Worm (Caenorhabditis elegans) whole organism, young adult: ENCODE measurements around the gene F01E11.20.

Experiments
- C06A6.2 ChIP-seq: fragments of 200-800 bp; sonication (Bioruptor generic); conservative IDR thresholded peaks from 2 replicates; pipeline ENCODE4 v1.3.6; 2022; ENCODE audit warnings: missing genetic modification characterization, missing compliant biosample characterization
- D2030.7 ChIP-seq: fragments of 200-800 bp; sonication (Bioruptor generic); IDR thresholded peaks from 2 replicates; pipeline ENCODE4 v1.3.6; 2022; ENCODE audit warnings: missing genetic modification reagents, missing genetic modification characterization, missing compliant biosample characterization
- F10E7.11 ChIP-seq: sonication (generic microtip); optimal IDR thresholded peaks from 2 replicates; lab custom pipeline; 2017; ENCODE audit warnings: mild to moderate bottlenecking, missing genetic modification characterization, moderate library complexity, missing compliant biosample characterization
- F22D6.2 ChIP-seq: sonication (generic microtip); optimal IDR thresholded peaks from 2 replicates; lab custom pipeline; 2016; ENCODE audit warnings: mild to moderate bottlenecking, missing genetic modification characterization, missing compliant biosample characterization
- F23B12.7 ChIP-seq: sonication (generic microtip); optimal IDR thresholded peaks from 2 replicates; lab custom pipeline; 2017; ENCODE audit warnings: missing genetic modification characterization, mild to moderate bottlenecking, missing compliant biosample characterization, antibody characterized with exemption, moderate library complexity; ENCODE audit not compliant: insufficient read depth
- F52B5.7 ChIP-seq: sonication (generic microtip); optimal IDR thresholded peaks from 2 replicates; lab custom pipeline; 2016; ENCODE audit warnings: mild to moderate bottlenecking, missing genetic modification characterization, missing compliant biosample characterization
- Y56A3A.18 ChIP-seq: fragments of 200-800 bp; sonication (Bioruptor generic); IDR thresholded peaks from 2 replicates; pipeline ENCODE4 v1.3.6; 2022; ENCODE audit warnings: missing genetic modification reagents, missing genetic modification characterization, missing compliant biosample characterization
- Y95B8A.8 ChIP-seq: fragments of 200-800 bp; sonication (Bioruptor generic); IDR thresholded peaks from 2 replicates; pipeline ENCODE4 v1.3.6; 2022; ENCODE audit warnings: missing genetic modification reagents, missing genetic modification characterization, missing compliant biosample characterization
- ZK185.1 ChIP-seq: sonication (generic microtip); optimal IDR thresholded peaks from 2 replicates; lab custom pipeline; 2016; ENCODE audit warnings: mild to moderate bottlenecking, missing genetic modification characterization, missing compliant biosample characterization; ENCODE audit not compliant: poor library complexity, severe bottlenecking
- akir-1 ChIP-seq: fragments of 200-800 bp; sonication (Bioruptor generic); optimal IDR thresholded peaks from 2 replicates; lab custom pipeline; 2018; ENCODE audit warnings: mild to moderate bottlenecking, missing genetic modification characterization, moderate library complexity, missing compliant biosample characterization
- atf-7 ChIP-seq: sonication (generic microtip); optimal IDR thresholded peaks from 2 replicates; lab custom pipeline; 2017; ENCODE audit warnings: mild to moderate bottlenecking, missing genetic modification characterization, missing compliant biosample characterization
- athp-1 ChIP-seq: sonication (generic microtip); optimal IDR thresholded peaks from 2 replicates; lab custom pipeline; 2017; ENCODE audit warnings: mild to moderate bottlenecking, missing genetic modification characterization, missing compliant biosample characterization
- attf-6 ChIP-seq: fragments of 200-800 bp; sonication (Bioruptor generic); IDR thresholded peaks from 2 replicates; pipeline ENCODE4 v1.3.6; 2022; ENCODE audit warnings: missing genetic modification reagents, missing genetic modification characterization, missing compliant biosample characterization
- ccch-3 ChIP-seq: fragments of 200-800 bp; sonication (Bioruptor generic); optimal IDR thresholded peaks from 2 replicates; lab custom pipeline; 2018; ENCODE audit warnings: mild to moderate bottlenecking, missing genetic modification characterization, missing compliant biosample characterization
- ceh-100 ChIP-seq: fragments of 200-800 bp; sonication (Bioruptor generic); IDR thresholded peaks from 2 replicates; pipeline ENCODE4 v1.3.6; 2022; ENCODE audit warnings: missing genetic modification reagents, missing genetic modification characterization, missing compliant biosample characterization
- die-1 ChIP-seq: sonication (generic microtip); optimal IDR thresholded peaks from 2 replicates; lab custom pipeline; 2016; ENCODE audit warnings: missing genotype, mild to moderate bottlenecking, missing genetic modification characterization, missing compliant biosample characterization
- dox-1 ChIP-seq: fragments of 200-800 bp; sonication (Bioruptor generic); IDR thresholded peaks from 2 replicates; pipeline ENCODE4 v1.3.6; 2022; ENCODE audit warnings: missing genetic modification reagents, missing genetic modification characterization, missing compliant biosample characterization
- efl-1 ChIP-seq: fragments of 150-350 bp; optimal IDR thresholded peaks from 2 replicates; lab custom pipeline; 2014; ENCODE audit warnings: missing biosample characterization, missing genetic modification reagents, missing genetic modification characterization
- egrh-3 ChIP-seq: fragments of 200-800 bp; sonication (Bioruptor generic); IDR thresholded peaks from 2 replicates; pipeline ENCODE4 v1.3.6; 2022; ENCODE audit warnings: missing genetic modification reagents, missing genetic modification characterization, missing compliant biosample characterization
- ekl-4 ChIP-seq: fragments of 200-800 bp; sonication (Bioruptor generic); IDR thresholded peaks from 2 replicates; pipeline ENCODE4 v1.3.6; 2022; ENCODE audit warnings: missing genetic modification reagents, missing genetic modification characterization, missing compliant biosample characterization
- ets-4 ChIP-seq: fragments of 200-800 bp; sonication (Bioruptor generic); optimal IDR thresholded peaks from 2 replicates; lab custom pipeline; 2018; ENCODE audit warnings: mild to moderate bottlenecking, missing genetic modification characterization, missing compliant biosample characterization
- him-1 ChIP-seq: sonication (generic microtip); optimal IDR thresholded peaks from 2 replicates; lab custom pipeline; 2016; ENCODE audit warnings: missing genotype, missing genetic modification reagents, missing genetic modification characterization, missing compliant biosample characterization
- hmg-1.2 ChIP-seq: fragments of 200-800 bp; sonication (Bioruptor generic); IDR thresholded peaks from 2 replicates; pipeline ENCODE4 v1.3.6; 2022; ENCODE audit warnings: missing genetic modification reagents, missing genetic modification characterization, missing compliant biosample characterization
- hmg-20 ChIP-seq: fragments of 200-800 bp; sonication (Bioruptor generic); IDR thresholded peaks from 2 replicates; pipeline ENCODE4 v1.3.6; 2022; ENCODE audit warnings: missing genetic modification reagents, missing genetic modification characterization, missing compliant biosample characterization
- hsf-1 ChIP-seq: fragments of 200-800 bp; sonication (Bioruptor generic); IDR thresholded peaks from 2 replicates; pipeline ENCODE4 v1.3.6; 2022; ENCODE audit warnings: missing genetic modification reagents, missing genetic modification characterization, missing compliant biosample characterization
- let-526 ChIP-seq: fragments of 200-800 bp; sonication (Bioruptor generic); IDR thresholded peaks from 2 replicates; pipeline ENCODE4 v1.3.6; 2022; ENCODE audit warnings: missing genetic modification reagents, missing genetic modification characterization, missing compliant biosample characterization
- lin-54 ChIP-seq: fragments of 200-800 bp; sonication (Bioruptor generic); optimal IDR thresholded peaks from 2 replicates; lab custom pipeline; 2018; ENCODE audit warnings: mild to moderate bottlenecking, missing genetic modification characterization, missing compliant biosample characterization
- madf-6 ChIP-seq: fragments of 200-800 bp; sonication (Bioruptor generic); IDR thresholded peaks from 2 replicates; pipeline ENCODE4 v1.3.6; 2022; ENCODE audit warnings: missing genetic modification reagents, missing genetic modification characterization, missing compliant biosample characterization
- nfya-1 ChIP-seq: sonication (generic microtip); optimal IDR thresholded peaks from 2 replicates; lab custom pipeline; 2017; ENCODE audit warnings: antibody characterized with exemption, missing compliant biosample characterization, missing genetic modification characterization, borderline replicate concordance; ENCODE audit not compliant: insufficient read depth
- nfya-2 ChIP-seq: fragments of 200-800 bp; sonication (Bioruptor generic); IDR thresholded peaks from 2 replicates; pipeline ENCODE4 v1.3.6; 2022; ENCODE audit warnings: missing genetic modification reagents, missing genetic modification characterization, missing compliant biosample characterization
- nhr-120 ChIP-seq: fragments of 200-800 bp; sonication (Bioruptor generic); IDR thresholded peaks from 2 replicates; pipeline ENCODE4 v1.3.6; 2022; ENCODE audit warnings: missing genetic modification characterization, missing compliant biosample characterization
- nhr-179 ChIP-seq: sonication (generic microtip); optimal IDR thresholded peaks from 2 replicates; lab custom pipeline; 2016; ENCODE audit warnings: mild to moderate bottlenecking, missing genetic modification characterization, missing compliant biosample characterization
- rcor-1 ChIP-seq: fragments of 200-800 bp; sonication (Bioruptor generic); IDR thresholded peaks from 2 replicates; pipeline ENCODE4 v1.3.6; 2022; ENCODE audit warnings: missing genetic modification reagents, missing genetic modification characterization, missing compliant biosample characterization
- rec-8 ChIP-seq, 2 experiments: sonication (generic microtip); optimal IDR thresholded peaks; 2 replicates each; lab custom pipeline; 2016; ENCODE audit warnings: mild to moderate bottlenecking in 2 of 2, missing genetic modification characterization in 2 of 2, missing genetic modification reagents in 2 of 2, missing genotype in 2 of 2, missing biosample characterization in 1 of 2, missing compliant biosample characterization in 1 of 2, moderate library complexity in 1 of 2
- snpc-4 ChIP-seq, 5 experiments: fragments of 150-350 bp in 1 of 5; sonication (generic microtip) in 4 of 5; optimal IDR thresholded peaks; 2 replicates each; lab custom pipeline; 2014 to 2018; ENCODE audit warnings: missing genetic modification characterization in 5 of 5, missing biosample characterization in 3 of 5, antibody characterized with exemption in 2 of 5, mild to moderate bottlenecking in 2 of 5, missing compliant biosample characterization in 2 of 5, missing genotype in 2 of 5, moderate library complexity in 2 of 5, missing genetic modification reagents in 1 of 5
- somi-1 ChIP-seq: fragments of 200-800 bp; sonication (Bioruptor generic); optimal IDR thresholded peaks from 2 replicates; lab custom pipeline; 2018; ENCODE audit warnings: mild to moderate bottlenecking, missing genetic modification characterization, missing compliant biosample characterization
- xnd-1 ChIP-seq: sonication (generic microtip); optimal IDR thresholded peaks from 2 replicates; lab custom pipeline; 2016; ENCODE audit warnings: missing genotype, missing genetic modification reagents, missing genetic modification characterization, missing compliant biosample characterization
- ztf-18 ChIP-seq: sonication (generic microtip); optimal IDR thresholded peaks from 2 replicates; lab custom pipeline; 2016; ENCODE audit warnings: missing genotype, mild to moderate bottlenecking, missing genetic modification characterization, missing compliant biosample characterization

F01E11.20 gene

DNA sequence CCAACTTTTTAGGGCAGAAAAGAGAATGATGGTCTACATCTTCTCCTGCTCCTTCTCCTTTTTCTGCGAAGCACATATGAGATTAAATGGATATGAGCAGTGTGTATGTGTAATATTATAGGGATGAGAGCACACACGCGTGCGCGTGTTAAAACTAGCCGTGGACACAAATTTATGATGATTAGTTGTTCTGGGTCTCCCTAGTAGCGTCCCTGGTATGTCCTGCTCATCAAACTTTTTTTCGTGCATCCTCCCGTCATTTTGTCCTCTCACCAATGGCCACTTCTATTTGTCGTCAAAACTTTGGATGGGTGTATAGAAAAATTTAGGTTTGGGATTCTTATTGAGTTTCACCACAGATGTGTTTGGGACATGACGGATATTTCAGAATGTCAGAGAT lies 5.6 kb upstream of the F01E11.20 start:
- TF ChIP-seq hmg-20 (GFP tag; lab: Robert Waterston, UW): no peak
- no peak for TF ChIP-seq ets-4 (GFP tag; lab: Kevin White, UChicago)
- no peak for TF ChIP-seq C06A6.2 (GFP tag; lab: Robert Waterston, UW)
- no peak for TF ChIP-seq hsf-1
- no peak for TF ChIP-seq F22D6.2 (tag; lab: Kevin White, UChicago)

DNA sequence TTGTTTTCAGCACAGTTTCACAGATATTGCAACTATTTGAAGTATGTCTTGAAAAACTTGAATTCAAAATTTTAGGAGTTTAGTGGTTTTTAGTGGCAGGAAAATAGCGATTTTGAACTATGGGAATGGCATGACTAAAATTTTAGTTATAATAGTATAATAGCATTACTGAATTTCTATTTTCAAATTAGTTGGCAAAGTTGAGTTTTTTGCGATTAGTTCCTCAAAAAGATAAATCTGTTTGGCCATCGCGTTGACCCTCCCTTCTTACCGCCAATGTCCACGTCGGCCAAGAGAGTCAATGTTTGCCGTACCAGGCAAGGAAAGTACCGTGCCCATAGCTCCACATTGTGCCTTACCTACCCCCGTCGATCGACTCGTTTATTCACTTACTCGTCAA lies 4.9 kb downstream of the F01E11.20 start, which contains the start of gene ugt-57:
Gene ugt-57 (plus strand): TSS at position 301 of the 400 bp plus-strand sequence.
- TF ChIP-seq ztf-18 (tag; lab: Kevin White, UChicago) (no peak), atf-7 (tag; lab: Kevin White, UChicago) (no peak), attf-6 (GFP tag; lab: Robert Waterston, UW) (no peak), snpc-4 (GFP tag; optimal IDR thresholded peaks at IDR 0.05; lab: Kevin White, UChicago) (no peak), snpc-4 (tag; optimal IDR thresholded peaks at IDR 0.05; lab: Kevin White, UChicago) (no peak), rcor-1 (GFP tag; lab: Robert Waterston, UW) (no peak), nfya-2 (GFP tag; lab: Robert Waterston, UW) (no peak), nfya-1 (tag; lab: Kevin White, UChicago) (no peak), F52B5.7 (tag; lab: Kevin White, UChicago) (no peak), xnd-1 (tag; lab: Kevin White, UChicago) (no peak), egrh-3 (GFP tag; lab: Robert Waterston, UW) (no peak), let-526 (GFP tag; lab: Robert Waterston, UW) (no peak), madf-6 (no peak), ceh-100 (GFP tag; lab: Robert Waterston, UW) (no peak), ccch-3 (GFP tag; lab: Kevin White, UChicago) (no peak)

DNA sequence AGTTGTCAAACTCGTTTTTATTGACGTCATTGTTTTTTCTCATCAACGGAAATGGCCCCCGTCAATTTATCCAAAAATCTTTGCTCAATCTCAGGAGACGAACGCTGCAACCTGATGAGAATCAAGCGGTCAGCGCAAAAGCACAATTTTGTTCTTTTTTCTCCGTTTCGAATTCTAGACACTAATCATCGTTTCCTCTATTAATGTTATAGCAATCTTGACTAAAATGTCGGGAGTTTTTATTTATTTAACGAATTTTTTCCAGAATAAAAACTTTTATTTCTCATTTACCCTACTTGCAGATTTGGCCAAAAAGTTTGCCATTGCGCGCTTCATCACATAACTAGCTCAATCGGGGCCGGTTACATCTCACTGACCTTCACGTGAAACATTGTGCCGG lies 7.0 kb downstream of the F01E11.20 start, which contains the start of gene F01E11.18:
Gene F01E11.18 (plus strand): TSS at position 301 of the 400 bp plus-strand sequence.
- no peak for TF ChIP-seq F10E7.11 (tag; lab: Kevin White, UChicago)
- TF ChIP-seq rec-8 (tag; optimal IDR thresholded peaks at IDR 0.05; lab: Kevin White, UChicago): no peak
- no peak for TF ChIP-seq Y56A3A.18
- TF ChIP-seq akir-1: no peak
- TF ChIP-seq rcor-1 (GFP tag; lab: Robert Waterston, UW): no peak
- TF ChIP-seq athp-1 (tag; lab: Kevin White, UChicago): no peak
- TF ChIP-seq ZK185.1 (tag; lab: Kevin White, UChicago): no peak

DNA sequence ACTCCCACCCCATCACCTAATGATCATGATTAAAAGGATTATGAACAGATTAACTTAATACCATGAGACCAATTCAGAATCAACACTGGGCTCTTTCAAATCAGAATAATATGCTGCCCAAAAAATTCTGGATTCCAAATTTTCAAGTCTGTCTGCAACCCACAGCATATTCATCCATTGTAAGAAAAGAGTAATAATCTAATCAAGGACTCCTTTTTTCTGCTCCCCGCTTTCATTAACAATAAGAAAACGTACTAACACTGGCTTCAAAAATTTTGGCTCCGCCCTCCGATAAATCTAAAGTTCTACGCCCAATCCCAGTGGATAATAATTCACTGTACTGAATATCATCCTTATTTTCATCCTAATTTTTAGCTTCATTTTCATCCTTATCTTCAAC lies 8.1 kb downstream of the F01E11.20 start:
- TF ChIP-seq nhr-179 (tag; lab: Kevin White, UChicago) (no peak), F23B12.7 (no peak), ekl-4 (GFP tag; lab: Robert Waterston, UW) (no peak), dox-1 (GFP tag; lab: Robert Waterston, UW) (no peak), die-1 (tag; lab: Kevin White, UChicago) (no peak)

DNA sequence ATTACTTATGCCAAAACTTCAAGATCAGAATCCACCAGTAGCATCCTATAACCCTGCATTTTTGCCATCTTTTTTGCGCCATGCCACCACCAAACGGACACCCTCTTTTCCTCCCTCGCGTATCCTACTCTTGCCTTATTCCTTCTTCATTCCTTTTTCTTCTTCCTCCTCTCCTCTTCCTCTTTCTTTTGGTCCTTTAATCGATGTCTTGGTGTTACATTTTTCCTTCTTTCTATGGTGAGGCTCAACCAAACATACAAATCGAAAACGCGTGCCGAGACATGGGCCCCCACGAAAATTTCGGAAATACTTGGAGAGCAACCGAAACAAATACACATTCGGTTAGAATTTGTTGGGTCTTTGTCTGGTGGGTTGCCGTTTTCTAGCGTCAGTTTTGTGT lies 25.0 kb downstream of the F01E11.20 start:
- TF ChIP-seq hsf-1 (no peak), efl-1 (no peak), him-1 (tag; lab: Kevin White, UChicago) (no peak), hmg-1.2 (GFP tag; lab: Robert Waterston, UW) (no peak), nhr-120 (GFP tag; lab: Robert Waterston, UW) (no peak), lin-54 (GFP tag; lab: Kevin White, UChicago) (no peak), F10E7.11 (tag; lab: Kevin White, UChicago) (no peak), die-1 (tag; lab: Kevin White, UChicago) (no peak), D2030.7 (GFP tag; lab: Robert Waterston, UW) (no peak), somi-1 (no peak), Y95B8A.8 (GFP tag; lab: Robert Waterston, UW) (no peak)
